Comparison of ENCODE assay signal across 2 worm cellular contexts in the genomic region with DNA sequence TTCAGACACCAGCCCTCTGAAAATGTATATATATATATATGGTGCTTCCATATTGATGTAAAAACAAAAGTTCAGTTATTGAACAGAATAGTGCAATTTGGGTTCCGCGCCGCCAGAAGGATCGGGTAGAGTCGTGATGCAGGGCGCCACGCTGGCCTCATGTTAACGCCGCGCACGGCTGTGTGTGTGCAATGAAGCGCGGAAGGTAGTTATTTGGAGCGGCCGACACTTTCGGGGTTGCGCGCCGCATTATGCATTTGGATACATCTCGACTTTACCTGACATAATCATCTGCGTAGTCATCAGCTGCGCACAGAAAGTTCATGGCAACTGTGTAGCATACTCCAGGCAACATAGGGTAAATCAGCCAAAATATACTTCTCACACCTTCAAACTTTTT.
TF ChIP-seq lines count a peak whose summit lies in the region.

No protein-coding gene starts in this region.

TF ChIP-seq in whole organism, L1 larva, 84 proteins besides CTCF, POLR2A, EP300 and RAD21:
- TF ChIP-seq unc-130 (tag; optimal IDR thresholded peaks at IDR 0.05; lab: Kevin White, UChicago) (no peak), egl-13 (tag; optimal IDR thresholded peaks at IDR 0.05; lab: Kevin White, UChicago) (no peak), snpc-4 (tag; optimal IDR thresholded peaks at IDR 0.05; lab: Kevin White, UChicago) (peak; percentile 25), nhr-20 (tag; optimal IDR thresholded peaks at IDR 0.05; lab: Kevin White, UChicago) (no peak)

TF ChIP-seq in whole organism, young adult, 124 proteins besides CTCF, POLR2A, EP300 and RAD21:
- TF ChIP-seq F10E7.11 (tag; optimal IDR thresholded peaks at IDR 0.05; lab: Kevin White, UChicago) (no peak), K11D2.4 (GFP tag; IDR thresholded peaks at IDR 0.05; lab: Robert Waterston, UW) (no peak), pha-4 (tag; optimal IDR thresholded peaks at IDR 0.05; lab: Kevin White, UChicago) (no peak), snpc-4 (GFP tag; optimal IDR thresholded peaks at IDR 0.05; lab: Kevin White, UChicago) (peak; percentile 21), snpc-4 (tag; optimal IDR thresholded peaks at IDR 0.05; lab: Kevin White, UChicago) (peak in 1 of 4 experiments; percentile 91), egl-18 (GFP tag; IDR thresholded peaks at IDR 0.05; lab: Robert Waterston, UW) (0 out of 2 replicates have a peak, but pooled peaks have one; percentile 14), lsy-27 (tag; optimal IDR thresholded peaks at IDR 0.05; lab: Kevin White, UChicago; ENCODE audit: borderline replicate concordance, insufficient read depth) (no peak), nhr-27 (tag; optimal IDR thresholded peaks at IDR 0.05; lab: Kevin White, UChicago) (no peak), nfya-2 (GFP tag; IDR thresholded peaks at IDR 0.05; lab: Robert Waterston, UW) (no peak), snpc-1.1 (tag; optimal IDR thresholded peaks at IDR 0.05; lab: Kevin White, UChicago; ENCODE audit: insufficient read depth) (peak; percentile 63), lsl-1 (GFP tag; optimal IDR thresholded peaks at IDR 0.05; lab: Kevin White, UChicago) (no peak), F57A8.1 (GFP tag; optimal IDR thresholded peaks at IDR 0.05; lab: Kevin White, UChicago) (no peak), ceh-100 (GFP tag; IDR thresholded peaks at IDR 0.05; lab: Robert Waterston, UW) (no peak), ztf-6 (GFP tag; IDR thresholded peaks at IDR 0.05; lab: Robert Waterston, UW) (no peak), Y79H2A.3 (GFP tag; conservative IDR thresholded peaks at IDR 0.05; lab: Robert Waterston, UW) (no peak)
